Worm (Caenorhabditis elegans) whole organism, L4 larva: Measurements from ENCODE around the gene srx-8.

Source experiments
- ces-1 ChIP-seq: fragments of 150-350 bp; sonication (generic microtip); optimal IDR thresholded peaks from 4 replicates; lab custom pipeline; 2014; ENCODE audit warnings: missing biosample characterization, missing genetic modification reagents, missing genetic modification characterization
- lin-39 ChIP-seq: fragments of 150-350 bp; optimal IDR thresholded peaks from 2 replicates; lab custom pipeline; 2014; ENCODE audit warnings: missing biosample characterization, missing genetic modification reagents, missing genetic modification characterization
- lir-3 ChIP-seq: sonication (generic microtip); optimal IDR thresholded peaks from 2 replicates; lab custom pipeline; 2016; ENCODE audit warnings: mild to moderate bottlenecking, missing genetic modification characterization, missing compliant biosample characterization
- ztf-11 ChIP-seq: fragments of 150-350 bp; optimal IDR thresholded peaks from 2 replicates; lab custom pipeline; 2014; ENCODE audit warnings: missing biosample characterization, missing genetic modification characterization

DNA sequence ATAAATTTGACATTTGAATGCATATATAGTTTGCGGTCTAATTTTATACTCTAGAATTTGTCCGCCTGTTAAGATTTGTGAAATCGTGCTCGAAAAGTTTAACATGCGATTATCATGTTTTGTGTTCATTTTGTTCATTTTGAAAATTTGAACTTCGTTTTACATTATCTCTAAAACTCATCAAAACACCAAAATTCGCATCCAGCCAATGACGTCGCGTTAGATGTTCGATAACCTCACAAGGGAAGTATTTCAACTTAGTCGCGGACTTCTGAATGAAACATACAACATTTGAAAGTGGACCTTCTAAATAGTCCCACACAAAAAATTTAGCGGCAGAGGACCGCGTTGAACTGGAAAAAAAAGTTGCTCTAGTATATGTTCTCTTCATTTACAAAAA is 14.5 kb downstream of the srx-8 start:
- no peak for TF ChIP-seq ces-1 (GFP tag; lab: Kevin White, UChicago)
- TF ChIP-seq lin-39 (tag; lab: Kevin White, UChicago): no peak
- TF ChIP-seq ztf-11: no peak
- no peak for TF ChIP-seq lir-3 (tag; lab: Kevin White, UChicago)
